Worm (Caenorhabditis elegans) whole organism, L4 larva: ENCODE data around the gene F47G3.4.

Experiments
- D1046.2 ChIP-seq: fragments of 200-800 bp; sonication (Bioruptor generic); IDR thresholded peaks from 2 replicates; pipeline ENCODE4 v1.3.6; 2022; ENCODE audit warnings: missing genetic modification characterization, missing compliant biosample characterization
- F10B5.3 ChIP-seq: sonication (generic microtip); optimal IDR thresholded peaks from 2 replicates; lab custom pipeline; 2016; ENCODE audit warnings: mild to moderate bottlenecking, missing genetic modification characterization, missing compliant biosample characterization
- F37D6.2 ChIP-seq: sonication (generic microtip); optimal IDR thresholded peaks from 2 replicates; lab custom pipeline; 2016; ENCODE audit warnings: mild to moderate bottlenecking, missing genetic modification characterization, missing compliant biosample characterization
- Y48G9A.11 ChIP-seq: fragments of 200-800 bp; sonication (Bioruptor generic); IDR thresholded peaks from 2 replicates; pipeline ENCODE4 v1.3.6; 2022; ENCODE audit warnings: missing genetic modification reagents, missing genetic modification characterization, missing compliant biosample characterization
- Y5F2A.4 ChIP-seq: fragments of 200-800 bp; sonication (Bioruptor generic); optimal IDR thresholded peaks from 2 replicates; lab custom pipeline; 2018; ENCODE audit warnings: mild to moderate bottlenecking, missing genetic modification characterization, missing compliant biosample characterization
- aha-1 ChIP-seq: fragments of 150-350 bp; peaks from one replicate; lab custom pipeline; 2014; ENCODE audit warnings: missing biosample characterization, missing genetic modification characterization
- ceh-44 ChIP-seq: fragments of 200-800 bp; sonication (Bioruptor generic); IDR thresholded peaks from 2 replicates; pipeline ENCODE4 v1.3.6; 2022; ENCODE audit warnings: missing genetic modification reagents, missing genetic modification characterization, missing compliant biosample characterization
- ceh-82 ChIP-seq: sonication (generic microtip); optimal IDR thresholded peaks from 2 replicates; lab custom pipeline; 2017; ENCODE audit warnings: missing biosample characterization, missing genetic modification characterization
- cey-2 ChIP-seq: sonication (generic microtip); optimal IDR thresholded peaks from 3 replicates; lab custom pipeline; 2017; ENCODE audit warnings: missing genetic modification characterization, mild to moderate bottlenecking, missing compliant biosample characterization, antibody characterized with exemption, borderline replicate concordance; ENCODE audit not compliant: insufficient read depth
- daf-12 ChIP-seq: fragments of 150-350 bp; optimal IDR thresholded peaks from 2 replicates; lab custom pipeline; 2014; ENCODE audit warnings: missing biosample characterization, missing genetic modification reagents, missing genetic modification characterization
- daf-16 ChIP-seq, 3 experiments: sonication (generic microtip); optimal IDR thresholded peaks; 2 replicates each; lab custom pipeline; 2016 to 2017; ENCODE audit warnings: missing genetic modification characterization in 3 of 3, missing genetic modification reagents in 3 of 3, mild to moderate bottlenecking in 2 of 3, missing compliant biosample characterization in 2 of 3, missing biosample characterization in 1 of 3, moderate library complexity in 1 of 3
- dmd-6 ChIP-seq: fragments of 200-800 bp; sonication (Bioruptor generic); IDR thresholded peaks from 2 replicates; pipeline ENCODE4 v1.3.6; 2022; ENCODE audit warnings: missing genetic modification reagents, missing genetic modification characterization, missing compliant biosample characterization
- dmd-8 ChIP-seq: fragments of 200-800 bp; sonication (Bioruptor generic); IDR thresholded peaks from 2 replicates; pipeline ENCODE4 v1.3.6; 2022; ENCODE audit warnings: missing genetic modification characterization, missing compliant biosample characterization
- dpl-1 ChIP-seq: fragments of 150-350 bp; optimal IDR thresholded peaks from 2 replicates; lab custom pipeline; 2014; ENCODE audit warnings: missing biosample characterization, missing genetic modification reagents, missing genetic modification characterization
- duxl-1 ChIP-seq: sonication (generic microtip); optimal IDR thresholded peaks from 2 replicates; lab custom pipeline; 2016; ENCODE audit warnings: mild to moderate bottlenecking, missing genetic modification characterization, moderate library complexity, missing compliant biosample characterization; ENCODE audit not compliant: poor library complexity
- dve-1 ChIP-seq: sonication (generic microtip); optimal IDR thresholded peaks from 2 replicates; lab custom pipeline; 2017; ENCODE audit warnings: antibody characterized with exemption, mild to moderate bottlenecking, missing genetic modification characterization, missing compliant biosample characterization; ENCODE audit not compliant: insufficient read depth
- egl-27 ChIP-seq: sonication (generic microtip); optimal IDR thresholded peaks from 3 replicates; lab custom pipeline; 2017; ENCODE audit warnings: missing biosample characterization, missing genetic modification reagents, missing genetic modification characterization
- fkh-10 ChIP-seq: fragments of 150-350 bp; optimal IDR thresholded peaks from 2 replicates; lab custom pipeline; 2014; ENCODE audit warnings: missing biosample characterization, missing genetic modification reagents, missing genetic modification characterization
- hlh-11 ChIP-seq: fragments of 200-800 bp; sonication (Bioruptor generic); optimal IDR thresholded peaks from 2 replicates; lab custom pipeline; 2018; ENCODE audit warnings: mild to moderate bottlenecking, missing genetic modification characterization, missing compliant biosample characterization
- hlh-30 ChIP-seq: sonication (generic microtip); optimal IDR thresholded peaks from 2 replicates; lab custom pipeline; 2017; ENCODE audit warnings: antibody characterized with exemption, mild to moderate bottlenecking, missing genetic modification characterization, missing compliant biosample characterization; ENCODE audit not compliant: insufficient read depth
- hmg-1.1 ChIP-seq: fragments of 200-800 bp; sonication (Bioruptor generic); IDR thresholded peaks from 2 replicates; pipeline ENCODE4 v1.3.6; 2022; ENCODE audit warnings: missing genetic modification reagents, missing genetic modification characterization, missing compliant biosample characterization
- lin-15B ChIP-seq: fragments of 150-350 bp; sonication (generic microtip); optimal IDR thresholded peaks from 3 replicates; lab custom pipeline; 2014; ENCODE audit warnings: missing biosample characterization, missing genetic modification characterization
- lsy-2 ChIP-seq, 2 experiments: fragments of 150-350 bp in 1 of 2; sonication (generic microtip) in 1 of 2; optimal IDR thresholded peaks; 2 replicates each; lab custom pipeline; 2014 to 2017; ENCODE audit warnings: missing biosample characterization in 2 of 2, missing genetic modification characterization in 2 of 2
- madf-5 ChIP-seq, 2 experiments: fragments of 200-800 bp; sonication (Bioruptor generic); IDR thresholded peaks; 2 replicates each; pipeline ENCODE4 v1.3.6; 2022; ENCODE audit warnings: missing compliant biosample characterization in 2 of 2, missing genetic modification characterization in 2 of 2
- mdl-1 ChIP-seq, 2 experiments: fragments of 150-350 bp in 1 of 2; sonication (generic microtip) in 1 of 2; optimal IDR thresholded peaks; 2 replicates each; lab custom pipeline; 2014 to 2017; ENCODE audit warnings: missing biosample characterization in 2 of 2, missing genetic modification characterization in 2 of 2
- mep-1 ChIP-seq: fragments of 150-350 bp; sonication (generic microtip); optimal IDR thresholded peaks from 3 replicates; lab custom pipeline; 2014; ENCODE audit warnings: missing biosample characterization, missing genetic modification characterization
- mes-2 ChIP-seq: sonication (generic microtip); optimal IDR thresholded peaks from 2 replicates; lab custom pipeline; 2016; ENCODE audit warnings: missing genotype, mild to moderate bottlenecking, missing genetic modification characterization, missing compliant biosample characterization; ENCODE audit not compliant: poor library complexity, severe bottlenecking
- mxl-3 ChIP-seq: fragments of 200-800 bp; sonication (Bioruptor generic); optimal IDR thresholded peaks from 2 replicates; lab custom pipeline; 2018; ENCODE audit warnings: mild to moderate bottlenecking, missing genetic modification characterization, missing compliant biosample characterization
- nhr-10 ChIP-seq: fragments of 150-350 bp; optimal IDR thresholded peaks from 2 replicates; lab custom pipeline; 2014; ENCODE audit warnings: missing biosample characterization, missing genetic modification characterization
- nhr-11 ChIP-seq: fragments of 150-350 bp; optimal IDR thresholded peaks from 2 replicates; lab custom pipeline; 2014; ENCODE audit warnings: missing biosample characterization, missing genetic modification characterization
- nhr-111 ChIP-seq: fragments of 200-800 bp; sonication (Bioruptor generic); optimal IDR thresholded peaks from 2 replicates; lab custom pipeline; 2018; ENCODE audit warnings: mild to moderate bottlenecking, missing genetic modification characterization, missing compliant biosample characterization
- nhr-28 ChIP-seq: fragments of 150-350 bp; optimal IDR thresholded peaks from 2 replicates; lab custom pipeline; 2014; ENCODE audit warnings: missing biosample characterization, missing genetic modification characterization
- nhr-41 ChIP-seq: fragments of 200-800 bp; sonication (Bioruptor generic); IDR thresholded peaks from 2 replicates; pipeline ENCODE4 v1.3.6; 2022; ENCODE audit warnings: missing genetic modification reagents, missing genetic modification characterization, missing compliant biosample characterization
- nhr-48 ChIP-seq: sonication (generic microtip); optimal IDR thresholded peaks from 2 replicates; lab custom pipeline; 2016; ENCODE audit warnings: mild to moderate bottlenecking, missing genetic modification characterization, missing compliant biosample characterization
- nhr-76 ChIP-seq: fragments of 150-350 bp; optimal IDR thresholded peaks from 2 replicates; lab custom pipeline; 2014; ENCODE audit warnings: missing biosample characterization, missing genetic modification characterization
- nhr-77 ChIP-seq: fragments of 150-350 bp; optimal IDR thresholded peaks from 2 replicates; lab custom pipeline; 2014; ENCODE audit warnings: missing biosample characterization, missing genetic modification characterization
- rbr-2 ChIP-seq: sonication (generic microtip); optimal IDR thresholded peaks from 2 replicates; lab custom pipeline; 2016; ENCODE audit warnings: missing genotype, missing genetic modification characterization, missing compliant biosample characterization
- spr-1 ChIP-seq: sonication (generic microtip); optimal IDR thresholded peaks from 2 replicates; lab custom pipeline; 2016; ENCODE audit warnings: mild to moderate bottlenecking, missing genetic modification characterization, missing compliant biosample characterization
- tag-97 ChIP-seq: fragments of 200-800 bp; sonication (Bioruptor generic); IDR thresholded peaks from 2 replicates; pipeline ENCODE4 v1.3.6; 2022; ENCODE audit warnings: missing genetic modification characterization, missing compliant biosample characterization
- tra-1 ChIP-seq: fragments of 200-800 bp; sonication (Bioruptor generic); IDR thresholded peaks from 2 replicates; pipeline ENCODE4 v1.3.6; 2022; ENCODE audit warnings: missing genetic modification reagents, missing genetic modification characterization, missing compliant biosample characterization
- zfp-3 ChIP-seq: fragments of 200-800 bp; sonication (Bioruptor generic); conservative IDR thresholded peaks from 2 replicates; pipeline ENCODE4 v1.3.6; 2022; ENCODE audit warnings: missing genetic modification reagents, missing genetic modification characterization, missing compliant biosample characterization
- zip-2 ChIP-seq: fragments of 150-350 bp; optimal IDR thresholded peaks from 2 replicates; lab custom pipeline; 2014; ENCODE audit warnings: missing biosample characterization, missing genetic modification characterization
- ztf-7 ChIP-seq: fragments of 150-350 bp; optimal IDR thresholded peaks from 2 replicates; lab custom pipeline; 2014; ENCODE audit warnings: missing biosample characterization, missing genetic modification characterization

The F47G3.4 gene

ce11 chrX:2372134-2372533 lies 9.2 kb upstream of the F47G3.4 start (continued):
- no peak for TF ChIP-seq spr-1
- TF ChIP-seq, all 104 proteins: peak for 14

- TF ChIP-seq aha-1 (tag; lab: Kevin White, UChicago) = peak; percentile 60
- TF ChIP-seq rbr-2 (tag; lab: Kevin White, UChicago) = no peak
Observed at ce11 chrX:2375300-2376035, 5.9 kb upstream of the F47G3.4 start, which contains the start of gene F47G3.3. Gene F47G3.3 (plus strand): TSS chrX:2375985.

ce11 chrX:2380818-2381217 lies 564 bp upstream of the F47G3.4 start:
- peak in 1 of 2 experiments; percentile 4 for TF ChIP-seq daf-16 (GFP tag; optimal IDR thresholded peaks at IDR 0.05; lab: Kevin White, UChicago)
- no peak for TF ChIP-seq daf-16 (tag; optimal IDR thresholded peaks at IDR 0.05; lab: Kevin White, UChicago)
- TF ChIP-seq ceh-44 (GFP tag; lab: Robert Waterston, UW) = no peak
- no peak for TF ChIP-seq hmg-1.1
- no peak for TF ChIP-seq lin-15B (tag; lab: Kevin White, UChicago)
- no peak for TF ChIP-seq madf-5 (GFP tag; IDR thresholded peaks at IDR 0.05; lab: Robert Waterston, UW)
- no peak for TF ChIP-seq ztf-7 (tag; lab: Kevin White, UChicago)
- TF ChIP-seq egl-27 (tag; lab: Kevin White, UChicago) = no peak
- no peak for TF ChIP-seq nhr-10
- no peak for TF ChIP-seq hlh-11
- TF ChIP-seq cey-2 (tag; lab: Kevin White, UChicago) = no peak
- TF ChIP-seq D1046.2 (GFP tag; lab: Robert Waterston, UW) = no peak
- peak; percentile 44 for TF ChIP-seq nhr-28
- peak; percentile 36 for TF ChIP-seq hlh-30 (tag; lab: Kevin White, UChicago)
- no peak for TF ChIP-seq dmd-6
- no peak for TF ChIP-seq zip-2 (tag; lab: Kevin White, UChicago)

ce11 chrX:2382227-2382626 lies 845 bp downstream of the F47G3.4 start:
- TF ChIP-seq dmd-8 (GFP tag; lab: Robert Waterston, UW) (no peak), nhr-10 (no peak), ztf-7 (tag; lab: Kevin White, UChicago) (peak; percentile 15), dpl-1 (GFP tag; lab: Kevin White, UChicago) (peak; percentile 64), daf-12 (no peak), nhr-76 (tag; lab: Kevin White, UChicago) (no peak), zfp-3 (GFP tag; lab: Robert Waterston, UW) (no peak), mep-1 (peak; percentile 74), ceh-82 (tag; lab: Kevin White, UChicago) (no peak), lsy-2 (tag; optimal IDR thresholded peaks at IDR 0.05; lab: Kevin White, UChicago) (peak in 1 of 2 experiments; percentile 78), F37D6.2 (tag; lab: Kevin White, UChicago) (peak; percentile 9), mdl-1 (tag; optimal IDR thresholded peaks at IDR 0.05; lab: Kevin White, UChicago) (peak in 1 of 2 experiments; percentile 31), nhr-41 (GFP tag; lab: Robert Waterston, UW) (no peak), mxl-3 (GFP tag; lab: Kevin White, UChicago) (peak; percentile 5), duxl-1 (peak; percentile 2), zip-2 (tag; lab: Kevin White, UChicago) (no peak), mes-2 (tag; lab: Kevin White, UChicago) (peak; percentile 73), Y5F2A.4 (GFP tag; lab: Kevin White, UChicago) (no peak), F10B5.3 (tag; lab: Kevin White, UChicago) (no peak), nhr-111 (GFP tag; lab: Kevin White, UChicago) (no peak), nhr-11 (no peak), nhr-48 (tag; lab: Kevin White, UChicago) (no peak), hlh-30 (tag; lab: Kevin White, UChicago) (peak; percentile 60), ceh-44 (GFP tag; lab: Robert Waterston, UW) (no peak), tag-97 (GFP tag; lab: Robert Waterston, UW) (no peak), fkh-10 (GFP tag; lab: Kevin White, UChicago) (no peak), dmd-6 (peak; percentile 57), dve-1 (peak; percentile 66), nhr-28 (peak; percentile 55), nhr-77 (tag; lab: Kevin White, UChicago) (peak; percentile 9), tra-1 (GFP tag; lab: Robert Waterston, UW) (no peak), aha-1 (tag; lab: Kevin White, UChicago) (no peak), Y48G9A.11 (GFP tag; lab: Robert Waterston, UW) (no peak), hmg-1.1 (peak; percentile 73)
